Worm (Caenorhabditis elegans) whole organism, L4 larva: ENCODE measurements around the gene F38B7.17.

Experiments
- F10B5.3 ChIP-seq: sonication (generic microtip); optimal IDR thresholded peaks from 2 replicates; lab custom pipeline; 2016; ENCODE audit warnings: mild to moderate bottlenecking, missing genetic modification characterization, missing compliant biosample characterization
- F44E2.7 ChIP-seq: fragments of 200-800 bp; sonication (Bioruptor generic); IDR thresholded peaks from 2 replicates; pipeline ENCODE4 v2.1.2; 2022; ENCODE audit warnings: missing genetic modification characterization, missing compliant biosample characterization
- F49E8.2 ChIP-seq: sonication (generic microtip); optimal IDR thresholded peaks from 2 replicates; lab custom pipeline; 2016; ENCODE audit warnings: missing compliant biosample characterization, mild to moderate bottlenecking, missing genetic modification characterization, borderline replicate concordance
- Y105C5A.15 ChIP-seq: fragments of 200-800 bp; sonication (Bioruptor generic); IDR thresholded peaks from 2 replicates; pipeline ENCODE4 v1.3.6; 2022; ENCODE audit warnings: missing genetic modification characterization, missing compliant biosample characterization
- Y48G9A.11 ChIP-seq: fragments of 200-800 bp; sonication (Bioruptor generic); IDR thresholded peaks from 2 replicates; pipeline ENCODE4 v1.3.6; 2022; ENCODE audit warnings: missing genetic modification reagents, missing genetic modification characterization, missing compliant biosample characterization
- Y5F2A.4 ChIP-seq: fragments of 200-800 bp; sonication (Bioruptor generic); optimal IDR thresholded peaks from 2 replicates; lab custom pipeline; 2018; ENCODE audit warnings: mild to moderate bottlenecking, missing genetic modification characterization, missing compliant biosample characterization
- ZK337.2 ChIP-seq: fragments of 200-800 bp; sonication (Bioruptor generic); IDR thresholded peaks from 2 replicates; pipeline ENCODE4 v1.3.6; 2022; ENCODE audit warnings: missing genetic modification reagents, missing genetic modification characterization, missing compliant biosample characterization
- ZK546.5 ChIP-seq, 2 experiments: sonication (generic microtip); optimal IDR thresholded peaks; 2 replicates each; lab custom pipeline; 2017; ENCODE audit warnings: missing biosample characterization in 2 of 2, missing genetic modification characterization in 2 of 2
- aha-1 ChIP-seq: fragments of 150-350 bp; peaks from one replicate; lab custom pipeline; 2014; ENCODE audit warnings: missing biosample characterization, missing genetic modification characterization
- ama-1 ChIP-seq: fragments of 150-350 bp; optimal IDR thresholded peaks from 2 replicates; lab custom pipeline; 2014; ENCODE audit warnings: inconsistent platforms, mixed read lengths
- attf-4 ChIP-seq: sonication (generic microtip); optimal IDR thresholded peaks from 3 replicates; lab custom pipeline; 2017; ENCODE audit warnings: missing biosample characterization, missing genetic modification characterization
- ceh-44 ChIP-seq: fragments of 200-800 bp; sonication (Bioruptor generic); IDR thresholded peaks from 2 replicates; pipeline ENCODE4 v1.3.6; 2022; ENCODE audit warnings: missing genetic modification reagents, missing genetic modification characterization, missing compliant biosample characterization
- cey-2 ChIP-seq: sonication (generic microtip); optimal IDR thresholded peaks from 3 replicates; lab custom pipeline; 2017; ENCODE audit warnings: missing genetic modification characterization, mild to moderate bottlenecking, missing compliant biosample characterization, antibody characterized with exemption, borderline replicate concordance; ENCODE audit not compliant: insufficient read depth
- daf-12 ChIP-seq: fragments of 150-350 bp; optimal IDR thresholded peaks from 2 replicates; lab custom pipeline; 2014; ENCODE audit warnings: missing biosample characterization, missing genetic modification reagents, missing genetic modification characterization
- duxl-1 ChIP-seq: sonication (generic microtip); optimal IDR thresholded peaks from 2 replicates; lab custom pipeline; 2016; ENCODE audit warnings: mild to moderate bottlenecking, missing genetic modification characterization, moderate library complexity, missing compliant biosample characterization; ENCODE audit not compliant: poor library complexity
- egl-27 ChIP-seq: sonication (generic microtip); optimal IDR thresholded peaks from 3 replicates; lab custom pipeline; 2017; ENCODE audit warnings: missing biosample characterization, missing genetic modification reagents, missing genetic modification characterization
- fos-1 ChIP-seq: fragments of 150-350 bp; optimal IDR thresholded peaks from 2 replicates; lab custom pipeline; 2014; ENCODE audit warnings: missing biosample characterization, missing genetic modification characterization
- hlh-30 ChIP-seq: sonication (generic microtip); optimal IDR thresholded peaks from 2 replicates; lab custom pipeline; 2017; ENCODE audit warnings: antibody characterized with exemption, mild to moderate bottlenecking, missing genetic modification characterization, missing compliant biosample characterization; ENCODE audit not compliant: insufficient read depth
- hmg-1.1 ChIP-seq: fragments of 200-800 bp; sonication (Bioruptor generic); IDR thresholded peaks from 2 replicates; pipeline ENCODE4 v1.3.6; 2022; ENCODE audit warnings: missing genetic modification reagents, missing genetic modification characterization, missing compliant biosample characterization
- lim-7 ChIP-seq: fragments of 200-800 bp; sonication (Bioruptor generic); IDR thresholded peaks from 2 replicates; pipeline ENCODE4 v1.3.6; 2022; ENCODE audit warnings: missing genetic modification characterization, missing compliant biosample characterization
- lin-15B ChIP-seq: fragments of 150-350 bp; sonication (generic microtip); optimal IDR thresholded peaks from 3 replicates; lab custom pipeline; 2014; ENCODE audit warnings: missing biosample characterization, missing genetic modification characterization
- lin-29 ChIP-seq: fragments of 200-800 bp; sonication (Bioruptor generic); IDR thresholded peaks from 2 replicates; pipeline ENCODE4 v1.3.6; 2022; ENCODE audit warnings: missing genetic modification reagents, missing genetic modification characterization, missing compliant biosample characterization
- mdl-1 ChIP-seq, 2 experiments: fragments of 150-350 bp in 1 of 2; sonication (generic microtip) in 1 of 2; optimal IDR thresholded peaks; 2 replicates each; lab custom pipeline; 2014 to 2017; ENCODE audit warnings: missing biosample characterization in 2 of 2, missing genetic modification characterization in 2 of 2
- mep-1 ChIP-seq: fragments of 150-350 bp; sonication (generic microtip); optimal IDR thresholded peaks from 3 replicates; lab custom pipeline; 2014; ENCODE audit warnings: missing biosample characterization, missing genetic modification characterization
- mes-2 ChIP-seq: sonication (generic microtip); optimal IDR thresholded peaks from 2 replicates; lab custom pipeline; 2016; ENCODE audit warnings: missing genotype, mild to moderate bottlenecking, missing genetic modification characterization, missing compliant biosample characterization; ENCODE audit not compliant: poor library complexity, severe bottlenecking
- mxl-2 ChIP-seq: fragments of 200-800 bp; sonication (Bioruptor generic); conservative IDR thresholded peaks from 2 replicates; pipeline ENCODE4 v1.3.6; 2022; ENCODE audit warnings: missing genetic modification reagents, missing genetic modification characterization, missing compliant biosample characterization
- mxl-3 ChIP-seq: fragments of 200-800 bp; sonication (Bioruptor generic); optimal IDR thresholded peaks from 2 replicates; lab custom pipeline; 2018; ENCODE audit warnings: mild to moderate bottlenecking, missing genetic modification characterization, missing compliant biosample characterization
- nhr-102 ChIP-seq: sonication (generic microtip); optimal IDR thresholded peaks from 2 replicates; lab custom pipeline; 2016; ENCODE audit warnings: mild to moderate bottlenecking, missing genetic modification characterization, moderate library complexity, missing compliant biosample characterization
- nhr-237 ChIP-seq: sonication (generic microtip); optimal IDR thresholded peaks from 2 replicates; lab custom pipeline; 2017; ENCODE audit warnings: missing biosample characterization, missing genetic modification characterization
- nhr-25 ChIP-seq: sonication (generic microtip); optimal IDR thresholded peaks from 2 replicates; lab custom pipeline; 2017; ENCODE audit warnings: missing genetic modification characterization, mild to moderate bottlenecking, missing compliant biosample characterization, antibody characterized with exemption, moderate library complexity, borderline replicate concordance; ENCODE audit not compliant: insufficient read depth
- nhr-28 ChIP-seq: fragments of 150-350 bp; optimal IDR thresholded peaks from 2 replicates; lab custom pipeline; 2014; ENCODE audit warnings: missing biosample characterization, missing genetic modification characterization
- nhr-42 ChIP-seq: fragments of 200-800 bp; sonication (Bioruptor generic); IDR thresholded peaks from 2 replicates; pipeline ENCODE4 v1.3.6; 2022; ENCODE audit warnings: missing genetic modification characterization, missing compliant biosample characterization
- nhr-48 ChIP-seq: sonication (generic microtip); optimal IDR thresholded peaks from 2 replicates; lab custom pipeline; 2016; ENCODE audit warnings: mild to moderate bottlenecking, missing genetic modification characterization, missing compliant biosample characterization
- nhr-6 ChIP-seq: fragments of 150-350 bp; optimal IDR thresholded peaks from 2 replicates; lab custom pipeline; 2014; ENCODE audit warnings: missing biosample characterization, missing genetic modification characterization
- nhr-76 ChIP-seq: fragments of 150-350 bp; optimal IDR thresholded peaks from 2 replicates; lab custom pipeline; 2014; ENCODE audit warnings: missing biosample characterization, missing genetic modification characterization
- php-3 ChIP-seq: fragments of 200-800 bp; sonication (Bioruptor generic); IDR thresholded peaks from 2 replicates; pipeline ENCODE4 v1.3.6; 2022; ENCODE audit warnings: missing genetic modification reagents, missing genetic modification characterization, missing compliant biosample characterization
- set-16 ChIP-seq: fragments of 200-800 bp; sonication (Bioruptor generic); IDR thresholded peaks from 2 replicates; pipeline ENCODE4 v1.3.6; 2022; ENCODE audit warnings: missing genetic modification reagents, missing genetic modification characterization, missing compliant biosample characterization
- snpc-4 ChIP-seq: fragments of 150-350 bp; optimal IDR thresholded peaks from 2 replicates; lab custom pipeline; 2014; ENCODE audit warnings: missing biosample characterization, missing genetic modification characterization
- spr-1 ChIP-seq: sonication (generic microtip); optimal IDR thresholded peaks from 2 replicates; lab custom pipeline; 2016; ENCODE audit warnings: mild to moderate bottlenecking, missing genetic modification characterization, missing compliant biosample characterization
- tag-97 ChIP-seq: fragments of 200-800 bp; sonication (Bioruptor generic); IDR thresholded peaks from 2 replicates; pipeline ENCODE4 v1.3.6; 2022; ENCODE audit warnings: missing genetic modification characterization, missing compliant biosample characterization
- tra-1 ChIP-seq: fragments of 200-800 bp; sonication (Bioruptor generic); IDR thresholded peaks from 2 replicates; pipeline ENCODE4 v1.3.6; 2022; ENCODE audit warnings: missing genetic modification reagents, missing genetic modification characterization, missing compliant biosample characterization
- unc-62 ChIP-seq, 3 experiments: fragments of 150-350 bp in 1 of 3; sonication (generic microtip); optimal IDR thresholded peaks in 2 of 3; peaks in 1 of 3; 1 replicate in 1 of 3; 2 replicates in 2 of 3; lab custom pipeline; 2014 to 2017; ENCODE audit warnings: missing biosample characterization in 3 of 3, missing genetic modification characterization in 3 of 3, missing genetic modification reagents in 3 of 3, missing genotype in 1 of 3
- zag-1 ChIP-seq: fragments of 150-350 bp; optimal IDR thresholded peaks from 2 replicates; lab custom pipeline; 2014; ENCODE audit warnings: missing biosample characterization, missing genetic modification characterization
- zfp-2 ChIP-seq: sonication (generic microtip); optimal IDR thresholded peaks from 2 replicates; lab custom pipeline; 2016; ENCODE audit warnings: mild to moderate bottlenecking, missing genetic modification characterization, missing compliant biosample characterization
- zip-11 ChIP-seq: fragments of 200-800 bp; sonication (Bioruptor generic); IDR thresholded peaks from 2 replicates; pipeline ENCODE4 v1.3.6; 2022; ENCODE audit warnings: missing genetic modification characterization, missing compliant biosample characterization
- ztf-11 ChIP-seq: fragments of 150-350 bp; optimal IDR thresholded peaks from 2 replicates; lab custom pipeline; 2014; ENCODE audit warnings: missing biosample characterization, missing genetic modification characterization
- ztf-7 ChIP-seq: fragments of 150-350 bp; optimal IDR thresholded peaks from 2 replicates; lab custom pipeline; 2014; ENCODE audit warnings: missing biosample characterization, missing genetic modification characterization

F38B7.17 gene

ce11 chrV:11593427-11593826, 44.7 kb upstream of the F38B7.17 start, which contains the start of gene srx-80:
TSS of gene srx-80 (plus strand) at chrV:11593727.
- no peak for TF ChIP-seq zag-1 (tag; lab: Kevin White, UChicago)
- TF ChIP-seq nhr-76 (tag; lab: Kevin White, UChicago) = no peak
- TF ChIP-seq F10B5.3 (tag; lab: Kevin White, UChicago) = no peak
- TF ChIP-seq nhr-28 (tag; lab: Kevin White, UChicago) = no peak
- TF ChIP-seq mes-2 (tag; lab: Kevin White, UChicago) = no peak
- no peak for TF ChIP-seq ZK337.2
- TF ChIP-seq ztf-7 (tag; lab: Kevin White, UChicago) = no peak
- TF ChIP-seq nhr-42 (GFP tag; lab: Robert Waterston, UW) = no peak
- no peak for TF ChIP-seq ztf-11 (tag; lab: Kevin White, UChicago)
- TF ChIP-seq nhr-237 (tag; lab: Kevin White, UChicago) = no peak
- no peak for TF ChIP-seq tag-97 (GFP tag; lab: Robert Waterston, UW)
- no peak for TF ChIP-seq ZK546.5 (tag; optimal IDR thresholded peaks at IDR 0.05; lab: Kevin White, UChicago)
- no peak for TF ChIP-seq nhr-6 (tag; lab: Kevin White, UChicago)
- TF ChIP-seq cey-2 (tag; lab: Kevin White, UChicago) = no peak
- TF ChIP-seq lin-15B (tag; lab: Kevin White, UChicago) = no peak
- no peak for TF ChIP-seq nhr-102 (tag; lab: Kevin White, UChicago)
- no peak for TF ChIP-seq lim-7
- TF ChIP-seq fos-1 = no peak
- no peak for TF ChIP-seq spr-1 (tag; lab: Kevin White, UChicago)

DNA sequence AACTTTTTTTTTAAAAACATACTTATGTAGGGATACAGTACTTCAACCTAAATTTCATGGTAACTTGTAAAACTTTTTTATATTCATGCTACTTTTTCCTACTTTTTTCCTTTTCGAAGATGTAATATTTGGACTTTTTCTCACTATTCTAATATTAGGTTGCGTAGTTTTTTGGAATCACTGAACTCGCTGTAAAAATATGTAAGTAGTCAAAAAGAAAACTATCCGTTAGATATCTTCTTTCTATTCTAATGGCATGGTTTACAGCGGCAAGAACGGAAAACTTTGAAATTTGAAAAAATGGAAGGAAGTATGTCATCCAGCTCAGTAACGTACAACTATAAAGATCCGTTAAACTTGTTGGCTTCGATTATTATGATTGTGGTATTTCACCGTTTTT, 40.7 kb upstream of the F38B7.17 start, which contains the start of gene srx-82:
srx-82 (plus strand) TSS at position 301 of the 400 bp plus-strand sequence.
- TF ChIP-seq mdl-1 (tag; optimal IDR thresholded peaks at IDR 0.05; lab: Kevin White, UChicago) (no peak), php-3 (GFP tag; lab: Robert Waterston, UW) (no peak), zip-11 (GFP tag; lab: Robert Waterston, UW) (no peak), ama-1 (lab: Kevin White, UChicago) (no peak), mep-1 (tag; lab: Kevin White, UChicago) (no peak), aha-1 (tag; lab: Kevin White, UChicago) (no peak), nhr-76 (tag; lab: Kevin White, UChicago) (no peak), hlh-30 (tag; lab: Kevin White, UChicago) (no peak), F44E2.7 (no peak), mxl-2 (GFP tag; lab: Robert Waterston, UW) (no peak)

DNA sequence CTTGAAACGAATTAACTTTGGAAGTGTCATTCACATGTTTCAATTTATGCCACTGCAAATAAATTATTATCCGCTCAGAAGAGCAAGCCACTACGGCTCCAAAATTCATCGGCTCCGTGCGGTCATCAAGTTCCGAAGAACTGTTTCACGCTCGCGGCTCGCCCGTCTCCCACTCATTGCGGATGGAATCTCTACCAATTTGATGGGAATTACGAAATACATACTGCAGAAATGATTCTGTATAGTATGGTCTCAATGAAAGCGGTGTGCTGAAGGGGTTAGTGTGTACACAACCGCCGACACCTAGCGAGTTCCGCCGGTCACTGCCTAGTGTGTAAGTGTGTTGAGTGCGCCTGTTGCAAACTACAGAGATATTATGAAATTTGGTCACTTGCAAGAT, 36.4 kb upstream of the F38B7.17 start:
- TF ChIP-seq attf-4 (tag; lab: Kevin White, UChicago) (no peak), daf-12 (tag; lab: Kevin White, UChicago) (no peak), nhr-42 (GFP tag; lab: Robert Waterston, UW) (no peak), mxl-2 (GFP tag; lab: Robert Waterston, UW) (no peak), egl-27 (no peak), F49E8.2 (tag; lab: Kevin White, UChicago) (peak; percentile 73), Y105C5A.15 (no peak), lin-29 (no peak), Y5F2A.4 (GFP tag; lab: Kevin White, UChicago) (no peak), nhr-102 (tag; lab: Kevin White, UChicago) (no peak), snpc-4 (tag; lab: Kevin White, UChicago) (peak; percentile 83), hlh-30 (tag; lab: Kevin White, UChicago) (no peak), tra-1 (no peak), unc-62 (GFP tag; optimal IDR thresholded peaks at IDR 0.05 in 1 of 2; lab: Kevin White, UChicago) (no peak), unc-62 (tag; optimal IDR thresholded peaks at IDR 0.05; lab: Kevin White, UChicago) (no peak), duxl-1 (tag; lab: Kevin White, UChicago) (no peak), ceh-44 (GFP tag; lab: Robert Waterston, UW) (no peak), nhr-25 (tag; lab: Kevin White, UChicago) (no peak), mxl-3 (GFP tag; lab: Kevin White, UChicago) (peak; percentile 36), nhr-48 (no peak), mes-2 (tag; lab: Kevin White, UChicago) (no peak), zfp-2 (tag; lab: Kevin White, UChicago) (no peak), set-16 (GFP tag; lab: Robert Waterston, UW) (no peak), ZK337.2 (no peak), Y48G9A.11 (GFP tag; lab: Robert Waterston, UW) (no peak), hmg-1.1 (no peak)
